Fruit fly (Drosophila melanogaster) whole organism, pupa: ENCODE measurements around the gene Or67a.

Experiments
- D1 ChIP-seq: fragments of 200-800 bp; sonication (Bioruptor generic); optimal IDR thresholded peaks from 2 replicates; lab custom pipeline; 2018; ENCODE audit warnings: missing biosample characterization, mild to moderate bottlenecking, missing genetic modification characterization, moderate library complexity
- EcR ChIP-seq: fragments of 200-800 bp; sonication (Bioruptor generic); optimal IDR thresholded peaks from 3 replicates; lab custom pipeline; 2019; ENCODE audit warnings: missing biosample characterization, missing genetic modification characterization, mild to moderate bottlenecking, moderate library complexity, missing genetic modification reagents
- Pif1B ChIP-seq: fragments of 200-800 bp; sonication (Bioruptor generic); optimal IDR thresholded peaks from 3 replicates; lab custom pipeline; 2016; ENCODE audit warnings: missing biosample characterization, missing genetic modification characterization
- Snoo ChIP-seq: fragments of 200-800 bp; sonication (Bioruptor generic); optimal IDR thresholded peaks from 3 replicates; lab custom pipeline; 2017; ENCODE audit warnings: missing biosample characterization, mild to moderate bottlenecking, missing genetic modification characterization, inconsistent platforms

DNA sequence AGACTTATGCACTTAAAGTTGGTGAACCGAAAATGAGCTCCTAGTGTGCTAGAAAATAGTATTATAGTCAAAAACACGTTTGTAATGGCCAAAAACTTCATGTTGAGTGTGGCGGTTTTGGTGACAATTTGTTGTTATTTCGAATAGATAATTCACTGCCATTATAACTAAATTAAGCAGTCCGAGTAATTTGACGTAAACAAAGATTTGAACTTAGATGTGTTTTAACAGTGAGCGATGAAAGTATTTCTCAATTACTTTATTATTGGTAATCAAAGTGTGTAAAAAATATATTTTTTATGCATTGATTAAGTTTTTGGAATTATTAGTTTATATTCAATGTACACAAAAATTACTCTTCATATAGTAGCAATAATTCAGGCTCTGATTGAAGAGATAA, 15.6 kb upstream of the Or67a start, which contains the start of gene CG33702:
- no peak for TF ChIP-seq Pif1B (GFP tag; lab: Kevin White, UChicago)
- TF ChIP-seq EcR: no peak
- no peak for TF ChIP-seq Snoo (tag; lab: Kevin White, UChicago)
- no peak for TF ChIP-seq D1 (tag; lab: Kevin White, UChicago)
